Fruit fly (Drosophila melanogaster) whole organism, embryonic: ENCODE measurements around the gene Ssl2.

Experiments used
- Bgb ChIP-seq: fragments of 200-800 bp; sonication (Bioruptor generic); IDR thresholded peaks from 2 replicates; pipeline ENCODE4 v1.3.6; 2022; ENCODE audit warnings: missing biosample characterization, missing genetic modification characterization; ENCODE audit not compliant: partially characterized antibody
- CG13775 ChIP-seq: fragments of 200-800 bp; sonication (Bioruptor generic); optimal IDR thresholded peaks from 3 replicates; lab custom pipeline; 2017; ENCODE audit warnings: missing biosample characterization, mild to moderate bottlenecking, missing genetic modification characterization
- CG14014 ChIP-seq: fragments of 200-800 bp; sonication (Bioruptor generic); IDR thresholded peaks from 2 replicates; pipeline ENCODE4 v1.3.6; 2022; ENCODE audit warnings: missing biosample characterization, missing genetic modification characterization
- CG1602 ChIP-seq: fragments of 200-800 bp; sonication (Bioruptor generic); optimal IDR thresholded peaks from 3 replicates; lab custom pipeline; 2016; ENCODE audit warnings: missing biosample characterization, missing genetic modification characterization
- CG2199 ChIP-seq: fragments of 200-800 bp; sonication (Bioruptor generic); IDR thresholded peaks from 3 replicates; pipeline ENCODE4 v1.3.6; 2022; ENCODE audit warnings: missing biosample characterization, missing genetic modification characterization
- CG32767 ChIP-seq: fragments of 200-800 bp; sonication (Bioruptor generic); IDR thresholded peaks from 2 replicates; pipeline ENCODE4 v1.3.6; 2022; ENCODE audit warnings: missing biosample characterization, missing genetic modification characterization
- CG33213 ChIP-seq: fragments of 200-800 bp; sonication (Bioruptor generic); optimal IDR thresholded peaks from 3 replicates; lab custom pipeline; 2016; ENCODE audit warnings: missing biosample characterization, missing genetic modification characterization
- CG4424 ChIP-seq: fragments of 200-800 bp; sonication (Bioruptor generic); optimal IDR thresholded peaks from 3 replicates; lab custom pipeline; 2016; ENCODE audit warnings: missing biosample characterization, missing genetic modification characterization
- CG7556 ChIP-seq: fragments of 200-800 bp; sonication (Bioruptor generic); optimal IDR thresholded peaks from 2 replicates; lab custom pipeline; 2017; ENCODE audit warnings: missing biosample characterization, mild to moderate bottlenecking, missing genetic modification characterization
- CG7987 ChIP-seq: fragments of 200-800 bp; sonication (Bioruptor generic); optimal IDR thresholded peaks from 2 replicates; lab custom pipeline; 2018; ENCODE audit warnings: missing biosample characterization, mild to moderate bottlenecking, missing genetic modification characterization, moderate library complexity
- CG8924 ChIP-seq: fragments of 200-800 bp; optimal IDR thresholded peaks from 3 replicates; lab custom pipeline; 2019; ENCODE audit warnings: missing biosample characterization, mild to moderate bottlenecking, missing genetic modification characterization, moderate library complexity
- CG9727 ChIP-seq: fragments of 200-800 bp; sonication (Bioruptor generic); optimal IDR thresholded peaks from 3 replicates; lab custom pipeline; 2017; ENCODE audit warnings: missing biosample characterization, mild to moderate bottlenecking, missing genetic modification characterization
- CoRest ChIP-seq: fragments of 200-800 bp; sonication (Bioruptor generic); optimal IDR thresholded peaks from 3 replicates; lab custom pipeline; 2018; ENCODE audit warnings: missing biosample characterization, mild to moderate bottlenecking, missing genetic modification characterization, moderate library complexity
- Drgx ChIP-seq: fragments of 200-800 bp; sonication (Bioruptor generic); IDR thresholded peaks from 2 replicates; pipeline ENCODE4 v1.3.6; 2022; ENCODE audit warnings: missing biosample characterization, missing genetic modification characterization
- Hey ChIP-seq: fragments of 200-800 bp; sonication (Bioruptor generic); optimal IDR thresholded peaks from 3 replicates; lab custom pipeline; 2018; ENCODE audit warnings: missing biosample characterization, mild to moderate bottlenecking, missing genetic modification characterization
- Jarid2 ChIP-seq: fragments of 200-800 bp; sonication (Bioruptor generic); optimal IDR thresholded peaks from 3 replicates; lab custom pipeline; 2017; ENCODE audit warnings: mild to moderate bottlenecking, missing biosample characterization, missing genetic modification reagents, missing genetic modification characterization
- Nf-YA ChIP-seq: fragments of 200-800 bp; sonication (Bioruptor generic); IDR thresholded peaks from 2 replicates; pipeline ENCODE4 v1.3.6; 2022; ENCODE audit warnings: missing biosample characterization, missing genetic modification characterization
- Nf-YB ChIP-seq: fragments of 200-800 bp; sonication (Bioruptor generic); optimal IDR thresholded peaks from 3 replicates; lab custom pipeline; 2019; ENCODE audit warnings: missing biosample characterization, mild to moderate bottlenecking, missing genetic modification characterization, moderate library complexity
- Sin3A ChIP-seq: fragments of >200 bp; optimal IDR thresholded peaks from 2 replicates; lab custom pipeline; 2018
- Trl ChIP-seq, 3 experiments: fragments of >200 bp in 2 of 3; fragments of 200-800 bp in 1 of 3; sonication (Bioruptor generic) in 1 of 3; optimal IDR thresholded peaks; 2 replicates in 1 of 3; 3 replicates in 2 of 3; lab custom pipeline; 2016 to 2017; ENCODE audit warnings: missing biosample characterization in 1 of 3, missing genetic modification characterization in 1 of 3
- Usf ChIP-seq: fragments of 200-800 bp; sonication (Bioruptor generic); optimal IDR thresholded peaks from 2 replicates; lab custom pipeline; 2017; ENCODE audit warnings: missing genotype, missing biosample characterization, missing genetic modification characterization
- aop ChIP-seq: fragments of 200-800 bp; sonication (Bioruptor generic); IDR thresholded peaks from 2 replicates; pipeline ENCODE4 v1.3.6; 2022; ENCODE audit warnings: missing biosample characterization, missing genetic modification characterization
- az2 ChIP-seq: fragments of 200-800 bp; sonication (Bioruptor generic); optimal IDR thresholded peaks from 3 replicates; lab custom pipeline; 2016; ENCODE audit warnings: missing biosample characterization, missing genetic modification characterization
- bigmax ChIP-seq: fragments of 200-800 bp; sonication (Bioruptor generic); optimal IDR thresholded peaks from 2 replicates; lab custom pipeline; 2018; ENCODE audit warnings: missing biosample characterization, mild to moderate bottlenecking, missing genetic modification characterization
- caup ChIP-seq: fragments of 200-800 bp; sonication (Bioruptor generic); optimal IDR thresholded peaks from 3 replicates; lab custom pipeline; 2017; ENCODE audit warnings: missing biosample characterization, mild to moderate bottlenecking, missing genetic modification characterization, moderate library complexity; ENCODE audit not compliant: severe bottlenecking
- cg ChIP-seq: fragments of 200-800 bp; sonication (Bioruptor generic); optimal IDR thresholded peaks from 3 replicates; lab custom pipeline; 2019; ENCODE audit warnings: missing biosample characterization, mild to moderate bottlenecking, missing genetic modification characterization, moderate library complexity
- corto ChIP-seq: fragments of 200-800 bp; sonication (Bioruptor generic); optimal IDR thresholded peaks from 2 replicates; lab custom pipeline; 2016; ENCODE audit warnings: missing biosample characterization, mild to moderate bottlenecking, missing genetic modification characterization, moderate library complexity
- croc ChIP-seq: fragments of 200-800 bp; sonication (Bioruptor generic); conservative IDR thresholded peaks from 3 replicates; pipeline ENCODE4 v1.3.6; 2022; ENCODE audit warnings: missing biosample characterization, missing genetic modification characterization
- cwo ChIP-seq: fragments of 200-800 bp; sonication (Bioruptor generic); optimal IDR thresholded peaks from 3 replicates; lab custom pipeline; 2017; ENCODE audit warnings: missing biosample characterization, missing genetic modification characterization, mild to moderate bottlenecking, moderate library complexity, missing genetic modification reagents
- dati ChIP-seq: fragments of 200-800 bp; sonication (Bioruptor generic); IDR thresholded peaks from 2 replicates; pipeline ENCODE4 v1.3.6; 2022; ENCODE audit warnings: missing biosample characterization, missing genetic modification characterization
- ems ChIP-seq: fragments of 200-800 bp; sonication (Bioruptor generic); optimal IDR thresholded peaks from 3 replicates; lab custom pipeline; 2016; ENCODE audit warnings: missing biosample characterization, missing genetic modification characterization
- eyg ChIP-seq: fragments of 200-800 bp; sonication (Bioruptor generic); optimal IDR thresholded peaks from 3 replicates; lab custom pipeline; 2016; ENCODE audit warnings: missing biosample characterization, missing genetic modification characterization
- fd64A ChIP-seq: fragments of 200-800 bp; sonication (Bioruptor generic); optimal IDR thresholded peaks from 3 replicates; lab custom pipeline; 2018; ENCODE audit warnings: missing biosample characterization, mild to moderate bottlenecking, missing genetic modification characterization
- gem ChIP-seq: fragments of 200-800 bp; sonication (Bioruptor generic); optimal IDR thresholded peaks from 2 replicates; lab custom pipeline; 2019; ENCODE audit warnings: missing biosample characterization, mild to moderate bottlenecking, missing genetic modification characterization, moderate library complexity
- gfzf ChIP-seq: fragments of 200-800 bp; sonication (Bioruptor generic); optimal IDR thresholded peaks from 2 replicates; lab custom pipeline; 2016; ENCODE audit warnings: missing biosample characterization, mild to moderate bottlenecking, missing genetic modification characterization, moderate library complexity
- grn ChIP-seq: fragments of 200-800 bp; sonication (Bioruptor generic); optimal IDR thresholded peaks from 3 replicates; lab custom pipeline; 2017; ENCODE audit warnings: missing biosample characterization, missing genetic modification characterization
- ham ChIP-seq: fragments of 200-800 bp; sonication (Bioruptor generic); IDR thresholded peaks from 2 replicates; pipeline ENCODE4 v1.3.6; 2022; ENCODE audit warnings: missing biosample characterization, missing genetic modification characterization
- inv ChIP-seq: fragments of 200-800 bp; sonication (Bioruptor generic); IDR thresholded peaks from 2 replicates; pipeline ENCODE4 v1.3.6; 2022; ENCODE audit warnings: missing biosample characterization, missing genetic modification characterization; ENCODE audit not compliant: partially characterized antibody
- maf-S ChIP-seq: fragments of 200-800 bp; sonication (Bioruptor generic); optimal IDR thresholded peaks from 2 replicates; lab custom pipeline; 2016; ENCODE audit warnings: missing biosample characterization, missing genetic modification characterization
- mirr ChIP-seq: fragments of 200-800 bp; sonication (Bioruptor generic); optimal IDR thresholded peaks from 3 replicates; lab custom pipeline; 2018; ENCODE audit warnings: missing biosample characterization, mild to moderate bottlenecking, missing genetic modification characterization
- peb ChIP-seq: fragments of 200-800 bp; sonication (Bioruptor generic); IDR thresholded peaks from 2 replicates; pipeline ENCODE4 v1.3.6; 2022; ENCODE audit warnings: missing biosample characterization, missing genetic modification characterization
- phol ChIP-seq: fragments of 200-800 bp; sonication (Bioruptor generic); optimal IDR thresholded peaks from 3 replicates; lab custom pipeline; 2018; ENCODE audit warnings: missing biosample characterization, mild to moderate bottlenecking, missing genetic modification characterization, moderate library complexity
- ro ChIP-seq: fragments of 200-800 bp; sonication (Bioruptor generic); IDR thresholded peaks from 2 replicates; pipeline ENCODE4 v1.3.6; 2022; ENCODE audit warnings: missing biosample characterization, missing genetic modification characterization
- sima ChIP-seq: fragments of 200-800 bp; sonication (Bioruptor generic); optimal IDR thresholded peaks from 2 replicates; lab custom pipeline; 2016; ENCODE audit warnings: missing biosample characterization, missing genetic modification characterization
- slou ChIP-seq: fragments of 200-800 bp; sonication (Bioruptor generic); optimal IDR thresholded peaks from 3 replicates; lab custom pipeline; 2016; ENCODE audit warnings: missing biosample characterization, missing genetic modification characterization
- sqz ChIP-seq: fragments of 200-800 bp; sonication (Bioruptor generic); optimal IDR thresholded peaks from 3 replicates; lab custom pipeline; 2018; ENCODE audit warnings: missing biosample characterization, mild to moderate bottlenecking, missing genetic modification characterization
- sr ChIP-seq: fragments of 200-800 bp; sonication (Bioruptor generic); IDR thresholded peaks from 3 replicates; pipeline ENCODE4 v1.3.6; 2022; ENCODE audit warnings: missing biosample characterization, missing genetic modification characterization
- tap ChIP-seq: fragments of 200-800 bp; optimal IDR thresholded peaks from 3 replicates; lab custom pipeline; 2019; ENCODE audit warnings: missing biosample characterization, mild to moderate bottlenecking, missing genetic modification characterization, moderate library complexity
- toy ChIP-seq: fragments of 200-800 bp; sonication (Bioruptor generic); IDR thresholded peaks from 2 replicates; pipeline ENCODE4 v1.3.6; 2022; ENCODE audit warnings: missing biosample characterization, missing genetic modification characterization
- vnd ChIP-seq: fragments of 200-800 bp; sonication (Bioruptor generic); IDR thresholded peaks from 3 replicates; pipeline ENCODE4 v1.3.6; 2022; ENCODE audit warnings: missing biosample characterization, missing genetic modification characterization; ENCODE audit not compliant: partially characterized antibody
- wdn ChIP-seq: fragments of 200-800 bp; sonication (Bioruptor generic); IDR thresholded peaks from 2 replicates; pipeline ENCODE4 v1.3.6; 2022; ENCODE audit warnings: missing biosample characterization, missing genetic modification characterization

The Ssl2 gene

dm6 chr3R:29074001-29074609 is 41.7 kb upstream of the Ssl2 start (continued):
- no peak for TF ChIP-seq vnd
- no peak for TF ChIP-seq Bgb (GFP tag; lab: Robert Waterston, UW)
- TF ChIP-seq Nf-YA, result no peak
- TF ChIP-seq gfzf (GFP tag; lab: Kevin White, UChicago), result no peak
- no peak for TF ChIP-seq CG1602 (GFP tag; lab: Kevin White, UChicago)
- TF ChIP-seq slou (GFP tag; lab: Kevin White, UChicago), result no peak
- TF ChIP-seq dati (GFP tag; lab: Robert Waterston, UW), result no peak
- no peak for TF ChIP-seq ems
- no peak for TF ChIP-seq CG33213 (GFP tag; lab: Kevin White, UChicago)
- no peak for TF ChIP-seq Usf (GFP tag; lab: Kevin White, UChicago)
- no peak for TF ChIP-seq CG4424 (GFP tag; lab: Kevin White, UChicago)
- peak; percentile 23 for TF ChIP-seq sqz (GFP tag; lab: Kevin White, UChicago)
- no peak for TF ChIP-seq wdn (GFP tag; lab: Robert Waterston, UW)
- TF ChIP-seq mirr, result peak; percentile 61
- TF ChIP-seq aop (GFP tag; lab: Robert Waterston, UW), result no peak
- TF ChIP-seq grn (GFP tag; lab: Kevin White, UChicago), result peak; percentile 90
- TF ChIP-seq Trl (optimal IDR thresholded peaks at IDR 0.05; lab: Kevin White, UChicago), result peak; percentile 51 to 84
- TF ChIP-seq Trl (GFP tag; optimal IDR thresholded peaks at IDR 0.05; lab: Kevin White, UChicago), result no peak
- TF ChIP-seq peb, result no peak
- no peak for TF ChIP-seq CG14014 (GFP tag; lab: Robert Waterston, UW)
- no peak for TF ChIP-seq inv
- TF ChIP-seq corto, result no peak
- TF ChIP-seq CG2199, result 0 out of 3 replicates have a peak, but pooled peaks have one; percentile 33
- TF ChIP-seq CG7987, result no peak
- no peak for TF ChIP-seq CoRest (tag; lab: Kevin White, UChicago)
- peak; percentile 91 for TF ChIP-seq cg
- TF ChIP-seq Jarid2 (GFP tag; lab: Kevin White, UChicago), result no peak
- TF ChIP-seq CG7556, result no peak
- TF ChIP-seq sima (GFP tag; lab: Kevin White, UChicago), result no peak
- TF ChIP-seq Hey (tag; lab: Kevin White, UChicago), result no peak
- TF ChIP-seq CG13775 (GFP tag; lab: Kevin White, UChicago), result no peak
- TF ChIP-seq phol (tag; lab: Kevin White, UChicago), result no peak
- TF ChIP-seq CG9727 (GFP tag; lab: Kevin White, UChicago), result no peak
- TF ChIP-seq tap, result no peak
- no peak for TF ChIP-seq eyg (GFP tag; lab: Kevin White, UChicago)
- no peak for TF ChIP-seq Sin3A (lab: Kevin White, UChicago)
- no peak for TF ChIP-seq Drgx (GFP tag; lab: Robert Waterston, UW)
- no peak for TF ChIP-seq maf-S
- TF ChIP-seq cwo (GFP tag; lab: Kevin White, UChicago), result no peak
- TF ChIP-seq CG8924 (tag; lab: Kevin White, UChicago), result peak; percentile 29
- TF ChIP-seq bigmax (GFP tag; lab: Kevin White, UChicago), result peak; percentile 96
- TF ChIP-seq gem (tag; lab: Kevin White, UChicago), result no peak
- peak; percentile 23 for TF ChIP-seq Nf-YB (GFP tag; lab: Kevin White, UChicago)
- no peak for TF ChIP-seq caup (GFP tag; lab: Kevin White, UChicago)
- no peak for TF ChIP-seq fd64A
- TF ChIP-seq ro (GFP tag; lab: Robert Waterston, UW), result no peak
- TF ChIP-seq sr, result no peak
- TF ChIP-seq CG32767 (GFP tag; lab: Robert Waterston, UW), result 0 out of 2 replicates have a peak, but pooled peaks have one; percentile 55
- no peak for TF ChIP-seq toy
- TF ChIP-seq az2 (GFP tag; lab: Kevin White, UChicago), result no peak
- no peak for TF ChIP-seq ham
- TF ChIP-seq croc (GFP tag; lab: Robert Waterston, UW), result no peak
